Worm (Caenorhabditis elegans) whole organism, early embryonic: ENCODE results near the gene C07G1.7.

Experiments used
- B0310.2 ChIP-seq: sonication (generic microtip); optimal IDR thresholded peaks from 2 replicates; lab custom pipeline; 2016; ENCODE audit warnings: mild to moderate bottlenecking, missing genetic modification characterization, missing compliant biosample characterization
- F13C5.2 ChIP-seq: sonication (generic microtip); optimal IDR thresholded peaks from 2 replicates; lab custom pipeline; 2017; ENCODE audit warnings: mild to moderate bottlenecking, missing genetic modification characterization, inconsistent platforms, missing compliant biosample characterization
- aly-1 ChIP-seq: sonication (generic microtip); optimal IDR thresholded peaks from 2 replicates; lab custom pipeline; 2016; ENCODE audit warnings: missing genetic modification characterization, missing compliant biosample characterization
- ama-1 ChIP-seq: fragments of 150-350 bp; optimal IDR thresholded peaks from 2 replicates; lab custom pipeline; 2014
- ceh-13 ChIP-seq: fragments of 200-800 bp; sonication (Bioruptor generic); optimal IDR thresholded peaks from 2 replicates; lab custom pipeline; 2018; ENCODE audit warnings: mild to moderate bottlenecking, missing genetic modification characterization, missing compliant biosample characterization
- ceh-36 ChIP-seq: sonication (generic microtip); optimal IDR thresholded peaks from 2 replicates; lab custom pipeline; 2016; ENCODE audit warnings: missing genetic modification characterization, inconsistent platforms, missing compliant biosample characterization
- scrt-1 ChIP-seq: fragments of 200-800 bp; sonication (Bioruptor generic); IDR thresholded peaks from 2 replicates; pipeline ENCODE4 v1.3.6; 2022; ENCODE audit warnings: missing genetic modification characterization, missing compliant biosample characterization
- tbx-37 ChIP-seq: fragments of 200-800 bp; sonication (Bioruptor generic); conservative IDR thresholded peaks from 2 replicates; pipeline ENCODE4 v1.3.6; 2022; ENCODE audit warnings: missing genetic modification reagents, missing genetic modification characterization, missing compliant biosample characterization

- TF ChIP-seq scrt-1 (GFP tag; lab: Robert Waterston, UW) = no peak
- TF ChIP-seq ceh-36 = no peak
- TF ChIP-seq B0310.2 (tag; lab: Kevin White, UChicago) = no peak
- TF ChIP-seq tbx-37 (GFP tag; lab: Robert Waterston, UW) = no peak
- TF ChIP-seq ama-1 (lab: Kevin White, UChicago) = no peak
- TF ChIP-seq ceh-13 (GFP tag; lab: Kevin White, UChicago) = no peak
- TF ChIP-seq aly-1 (tag; lab: Kevin White, UChicago) = no peak
- no peak for TF ChIP-seq F13C5.2
Measured at ce11 chrIV:8161774-8162173, 49.9 kb downstream of the C07G1.7 start.
